Worm (Caenorhabditis elegans) whole organism, dauer: ENCODE data around the gene npl-10.

Experiments
- unc-62 ChIP-seq: sonication (generic microtip); optimal IDR thresholded peaks from 2 replicates; lab custom pipeline; 2017; ENCODE audit warnings: missing biosample characterization, missing genetic modification reagents, missing genetic modification characterization

The npl-10 gene

ce11 chrIII:3908205-3908604 lies 27.5 kb downstream of the npl-10 start:
- TF ChIP-seq unc-62 (GFP tag; lab: Kevin White, UChicago) = no peak

DNA sequence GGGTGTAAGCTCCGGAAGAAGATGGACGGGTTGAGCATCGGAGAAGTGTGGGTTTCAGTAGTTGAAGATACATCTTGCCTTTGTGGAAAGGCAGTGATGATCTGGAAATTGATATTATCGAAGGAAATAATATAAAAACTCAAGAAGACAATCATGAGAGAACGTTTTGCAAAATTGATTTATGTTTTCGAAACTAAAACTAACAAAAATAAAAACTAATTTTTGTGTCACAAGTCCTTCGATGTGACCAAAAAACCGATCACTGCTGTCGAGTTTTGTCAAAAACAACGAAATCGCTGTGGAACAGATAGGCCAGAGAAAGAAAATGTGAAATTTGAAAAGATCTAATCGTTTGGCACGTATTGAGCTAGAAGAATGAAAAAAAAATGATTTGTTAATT lies 28.1 kb downstream of the npl-10 start, which contains the start of gene mmcm-1:
TSS of gene mmcm-1 (minus strand) at position 101 of the 400 bp plus-strand sequence.
- no peak for TF ChIP-seq unc-62 (GFP tag; lab: Kevin White, UChicago)

- TF ChIP-seq unc-62 (GFP tag; lab: Kevin White, UChicago) = no peak
Observed at ce11 chrIII:3906481-3906880, 29.2 kb downstream of the npl-10 start.

DNA sequence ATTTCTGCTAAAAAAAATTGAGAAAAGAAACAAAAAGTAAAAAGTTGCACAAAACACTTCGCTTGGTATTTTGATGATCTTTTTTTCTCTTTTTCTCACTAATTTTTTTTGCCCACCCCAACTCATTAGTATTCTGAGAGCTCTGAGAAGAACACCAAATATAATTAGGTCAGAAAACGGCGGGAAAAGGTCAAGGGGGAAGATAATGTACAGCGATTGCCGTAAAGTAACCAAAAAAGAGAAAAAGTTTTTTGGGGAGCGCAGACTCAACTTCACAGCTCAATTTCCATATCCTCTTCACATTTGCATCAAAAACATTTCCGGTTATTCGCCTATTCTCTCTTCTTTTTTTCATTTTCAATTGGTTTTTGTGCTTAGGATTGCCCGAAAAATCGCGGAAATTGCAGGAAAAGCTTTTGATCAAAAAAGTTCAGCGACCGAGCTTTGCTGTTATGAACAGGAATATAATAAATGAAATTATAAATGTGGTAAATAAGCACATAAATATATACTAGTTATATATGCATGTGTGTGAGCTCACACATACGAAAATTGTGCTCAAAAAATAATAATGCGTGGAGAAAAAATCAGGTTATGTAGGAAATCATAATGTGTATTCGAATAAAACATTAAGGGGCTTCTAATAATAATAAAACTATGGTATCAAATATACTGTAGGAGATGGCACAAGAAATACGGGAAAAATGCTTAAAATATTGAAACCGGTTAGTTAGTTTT lies 33.0 kb downstream of the npl-10 start:
- no peak for TF ChIP-seq unc-62 (GFP tag; lab: Kevin White, UChicago)

ce11 chrIII:3901542-3901941 lies 34.2 kb downstream of the npl-10 start, which contains the start of gene tir-1:
tir-1 (minus strand) TSS chrIII:3901642.
- no peak for TF ChIP-seq unc-62 (GFP tag; lab: Kevin White, UChicago)

ce11 chrIII:3898850-3899249 lies 36.9 kb downstream of the npl-10 start:
- no peak for TF ChIP-seq unc-62 (GFP tag; lab: Kevin White, UChicago)

DNA sequence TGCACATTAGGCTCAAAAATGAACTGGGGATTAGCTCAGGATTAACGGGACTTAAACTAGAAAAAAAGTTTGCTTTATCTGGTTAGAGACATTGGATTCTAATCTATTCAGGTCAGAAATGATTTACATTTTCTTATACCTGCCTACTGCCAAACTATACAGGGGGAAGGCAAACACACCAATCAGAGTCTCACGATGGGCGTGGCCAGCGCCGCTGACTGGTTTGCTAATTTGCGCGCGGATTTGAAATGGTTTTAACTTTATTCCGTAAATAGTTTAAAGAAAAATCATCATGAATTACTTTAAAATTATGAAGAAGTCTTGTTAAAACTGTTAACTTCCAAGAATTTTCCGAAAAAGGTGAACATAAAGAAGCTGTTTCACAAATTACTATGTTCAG lies 37.4 kb downstream of the npl-10 start:
- TF ChIP-seq unc-62 (GFP tag; lab: Kevin White, UChicago) = no peak

ce11 chrIII:3893992-3894391 lies 41.7 kb downstream of the npl-10 start:
- TF ChIP-seq unc-62 (GFP tag; lab: Kevin White, UChicago) = no peak

DNA sequence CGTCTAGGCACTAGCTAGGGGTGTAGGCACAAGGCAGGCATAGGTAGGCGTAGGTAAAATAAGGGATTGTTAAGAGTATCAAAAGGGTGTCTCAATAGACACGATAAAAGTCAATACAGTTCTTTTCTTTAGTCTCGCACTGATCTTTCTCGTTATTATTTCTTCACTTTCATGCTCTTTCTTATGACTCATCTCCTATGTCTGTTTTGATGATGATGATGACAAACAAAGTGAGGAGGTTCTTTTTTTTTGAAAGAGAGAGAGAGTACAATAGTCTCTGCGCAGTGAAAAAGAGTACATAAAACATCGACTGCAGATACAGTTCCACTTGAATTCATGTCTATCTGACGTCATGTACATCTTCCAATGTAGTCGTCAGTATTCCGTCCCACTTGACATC lies 45.8 kb downstream of the npl-10 start:
- no peak for TF ChIP-seq unc-62 (GFP tag; lab: Kevin White, UChicago)

DNA sequence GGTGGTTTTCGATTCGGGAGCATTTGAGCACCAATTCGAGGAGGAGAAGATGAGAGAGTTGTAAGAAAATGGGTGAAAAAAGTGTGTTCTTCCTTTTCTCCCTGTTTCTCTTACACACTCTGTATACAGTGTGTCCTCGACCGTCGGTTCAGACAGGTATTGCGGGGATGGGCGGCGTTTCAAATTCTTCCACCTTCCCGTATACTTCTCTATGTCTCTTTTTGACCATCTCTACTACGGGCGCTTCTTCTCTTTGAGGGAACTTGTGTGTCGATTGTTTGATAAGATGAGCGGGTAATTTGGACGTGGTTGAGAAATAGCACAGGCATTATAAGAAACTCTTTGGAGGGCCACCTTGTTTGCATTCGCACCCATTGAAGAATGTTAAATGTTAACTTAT lies 48.1 kb downstream of the npl-10 start:
- TF ChIP-seq unc-62 (GFP tag; lab: Kevin White, UChicago) = no peak
